Worm (Caenorhabditis elegans): ENCODE data around the gene W07G4.1.
A peak's percentile ranks its signal among the peaks of the same experiment; 100 is the strongest.

The W07G4.1 gene

ce11 chrV:13073145-13073544 is 39.8 kb downstream of the W07G4.1 start:
- TF ChIP-seq W03F9.2 (tag; optimal IDR thresholded peaks at IDR 0.05) (no peak), him-1 (tag; optimal IDR thresholded peaks at IDR 0.05) (no peak), dao-5 (tag; optimal IDR thresholded peaks at IDR 0.05) (no peak)

- TF ChIP-seq W03F9.2 (tag; optimal IDR thresholded peaks at IDR 0.05) (no peak), dao-5 (tag; optimal IDR thresholded peaks at IDR 0.05) (no peak), him-1 (tag; optimal IDR thresholded peaks at IDR 0.05) (no peak)
These were observed 40.8 kb downstream of the W07G4.1 start for ce11 chrV:13074148-13074547.

DNA sequence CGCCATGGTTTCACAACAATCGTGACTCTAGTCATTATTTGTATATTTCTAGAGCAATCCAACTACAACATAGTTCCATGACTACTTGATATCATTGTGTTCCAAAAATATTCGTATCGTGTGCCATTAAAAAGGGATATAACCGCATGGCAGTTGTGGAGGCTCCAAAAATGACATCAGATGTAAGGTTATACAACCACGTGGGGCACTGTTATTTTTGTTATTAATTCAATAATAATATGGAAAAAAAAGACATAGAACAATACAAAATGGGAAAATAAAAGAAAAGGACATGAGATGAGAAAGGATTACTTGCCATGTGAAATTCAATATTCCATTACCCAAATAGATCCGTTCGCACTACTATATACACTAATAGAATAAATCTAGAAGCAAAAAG is 42.1 kb downstream of the W07G4.1 start:
- TF ChIP-seq him-1 (tag; optimal IDR thresholded peaks at IDR 0.05): no peak
- TF ChIP-seq dao-5 (tag; optimal IDR thresholded peaks at IDR 0.05): no peak
- no peak for TF ChIP-seq W03F9.2 (tag; optimal IDR thresholded peaks at IDR 0.05)

- TF ChIP-seq him-1 (tag; optimal IDR thresholded peaks at IDR 0.05): no peak
- no peak for TF ChIP-seq dao-5 (tag; optimal IDR thresholded peaks at IDR 0.05)
- no peak for TF ChIP-seq W03F9.2 (tag; optimal IDR thresholded peaks at IDR 0.05)
These were observed 47.9 kb downstream of the W07G4.1 start for ce11 chrV:13081197-13081747.

- no peak for TF ChIP-seq dao-5 (tag; optimal IDR thresholded peaks at IDR 0.05)
- peak; percentile 26 for TF ChIP-seq W03F9.2 (tag; optimal IDR thresholded peaks at IDR 0.05)
- TF ChIP-seq him-1 (tag; optimal IDR thresholded peaks at IDR 0.05): peak; percentile 45
These were observed 49.3 kb downstream of the W07G4.1 start, which contains the start of gene C34B4.2 for ce11 chrV:13082442-13083126. TSS of gene C34B4.2 (plus strand) at chrV:13083055.

All from whole organism, L4/young adult.